Worm (Caenorhabditis elegans) whole organism, late embryonic: Measurements from ENCODE around the gene ZK632.10.

Experiments used
- C08G9.2 ChIP-seq: sonication (generic microtip); optimal IDR thresholded peaks from 2 replicates; lab custom pipeline; 2016; ENCODE audit warnings: mild to moderate bottlenecking, missing genetic modification characterization, moderate library complexity, missing compliant biosample characterization
- C38D4.7 ChIP-seq: fragments of 200-800 bp; sonication (Bioruptor generic); optimal IDR thresholded peaks from 2 replicates; lab custom pipeline; 2018; ENCODE audit warnings: mild to moderate bottlenecking, missing genetic modification characterization, moderate library complexity, missing compliant biosample characterization
- K09A11.1 ChIP-seq: sonication (generic microtip); optimal IDR thresholded peaks from 2 replicates; lab custom pipeline; 2017; ENCODE audit warnings: antibody characterized with exemption, mild to moderate bottlenecking, missing genetic modification characterization, missing compliant biosample characterization; ENCODE audit not compliant: insufficient read depth
- ahr-1 ChIP-seq: sonication (generic microtip); optimal IDR thresholded peaks from 2 replicates; lab custom pipeline; 2016; ENCODE audit warnings: missing genetic modification characterization, missing compliant biosample characterization
- ama-1 ChIP-seq: fragments of 150-350 bp; optimal IDR thresholded peaks from 2 replicates; lab custom pipeline; 2014
- ceh-14 ChIP-seq: sonication (generic microtip); optimal IDR thresholded peaks from 2 replicates; lab custom pipeline; 2016; ENCODE audit warnings: missing genotype, missing genetic modification characterization, missing compliant biosample characterization
- ceh-19 ChIP-seq: fragments of 200-800 bp; sonication (Bioruptor generic); optimal IDR thresholded peaks from 2 replicates; lab custom pipeline; 2018; ENCODE audit warnings: mild to moderate bottlenecking, missing genetic modification characterization, missing compliant biosample characterization
- ceh-2 ChIP-seq: sonication (generic microtip); optimal IDR thresholded peaks from 2 replicates; lab custom pipeline; 2016; ENCODE audit warnings: missing genotype, missing genetic modification characterization, missing compliant biosample characterization
- ceh-24 ChIP-seq: sonication (generic microtip); optimal IDR thresholded peaks from 2 replicates; lab custom pipeline; 2016; ENCODE audit warnings: mild to moderate bottlenecking, missing genetic modification characterization, missing compliant biosample characterization
- ceh-31 ChIP-seq: sonication (generic microtip); optimal IDR thresholded peaks from 2 replicates; lab custom pipeline; 2016; ENCODE audit warnings: missing genetic modification characterization, missing compliant biosample characterization
- ceh-34 ChIP-seq: sonication (generic microtip); optimal IDR thresholded peaks from 2 replicates; lab custom pipeline; 2016; ENCODE audit warnings: mild to moderate bottlenecking, missing genetic modification characterization, missing compliant biosample characterization
- ceh-48 ChIP-seq: sonication (generic microtip); optimal IDR thresholded peaks from 2 replicates; lab custom pipeline; 2016; ENCODE audit warnings: missing genetic modification characterization, inconsistent platforms, missing compliant biosample characterization
- ceh-6 ChIP-seq: fragments of 200-800 bp; sonication (Bioruptor generic); optimal IDR thresholded peaks from 2 replicates; lab custom pipeline; 2018; ENCODE audit warnings: mild to moderate bottlenecking, missing genetic modification characterization, missing compliant biosample characterization
- ceh-9 ChIP-seq: sonication (generic microtip); optimal IDR thresholded peaks from 2 replicates; lab custom pipeline; 2016; ENCODE audit warnings: mild to moderate bottlenecking, missing genetic modification characterization, inconsistent platforms, missing compliant biosample characterization
- dmd-4 ChIP-seq: sonication (generic microtip); optimal IDR thresholded peaks from 2 replicates; lab custom pipeline; 2016; ENCODE audit warnings: borderline replicate concordance, missing genetic modification characterization, missing compliant biosample characterization
- dve-1 ChIP-seq: sonication (generic microtip); optimal IDR thresholded peaks from 2 replicates; lab custom pipeline; 2017; ENCODE audit warnings: antibody characterized with exemption, mild to moderate bottlenecking, missing genetic modification characterization, missing compliant biosample characterization
- elt-2 ChIP-seq: sonication (generic microtip); optimal IDR thresholded peaks from 2 replicates; lab custom pipeline; 2016; ENCODE audit warnings: missing genetic modification reagents, missing genetic modification characterization, missing compliant biosample characterization
- elt-4 ChIP-seq: sonication (generic microtip); optimal IDR thresholded peaks from 2 replicates; lab custom pipeline; 2016; ENCODE audit warnings: missing genetic modification characterization, missing compliant biosample characterization
- eyg-1 ChIP-seq: sonication (generic microtip); optimal IDR thresholded peaks from 2 replicates; lab custom pipeline; 2016; ENCODE audit warnings: missing genotype, missing genetic modification characterization, missing compliant biosample characterization
- gmeb-2 ChIP-seq: sonication (generic microtip); optimal IDR thresholded peaks from 2 replicates; lab custom pipeline; 2016; ENCODE audit warnings: missing genetic modification characterization, inconsistent platforms, missing compliant biosample characterization
- hlh-13 ChIP-seq: fragments of 200-800 bp; sonication (Bioruptor generic); optimal IDR thresholded peaks from 2 replicates; lab custom pipeline; 2018; ENCODE audit warnings: mild to moderate bottlenecking, missing genetic modification characterization, missing compliant biosample characterization
- hlh-15 ChIP-seq: sonication (generic microtip); optimal IDR thresholded peaks from 2 replicates; lab custom pipeline; 2016; ENCODE audit warnings: missing genetic modification characterization, missing compliant biosample characterization
- hlh-30 ChIP-seq: sonication (generic microtip); optimal IDR thresholded peaks from 2 replicates; lab custom pipeline; 2017; ENCODE audit warnings: antibody characterized with exemption, missing genetic modification characterization, missing compliant biosample characterization; ENCODE audit not compliant: insufficient read depth
- hlh-6 ChIP-seq: sonication (generic microtip); optimal IDR thresholded peaks from 2 replicates; lab custom pipeline; 2016; ENCODE audit warnings: missing genotype, missing genetic modification characterization, missing compliant biosample characterization
- hlh-8 ChIP-seq: sonication (generic microtip); optimal IDR thresholded peaks from 2 replicates; lab custom pipeline; 2016; ENCODE audit warnings: missing genotype, missing genetic modification characterization, missing compliant biosample characterization
- lim-6 ChIP-seq: sonication (generic microtip); optimal IDR thresholded peaks from 2 replicates; lab custom pipeline; 2016; ENCODE audit warnings: missing genetic modification characterization, missing compliant biosample characterization
- madf-2 ChIP-seq: sonication (generic microtip); optimal IDR thresholded peaks from 2 replicates; lab custom pipeline; 2017; ENCODE audit warnings: missing genetic modification characterization, missing compliant biosample characterization
- mec-3 ChIP-seq: sonication (generic microtip); optimal IDR thresholded peaks from 2 replicates; lab custom pipeline; 2016; ENCODE audit warnings: borderline replicate concordance, missing genetic modification characterization, missing compliant biosample characterization
- nfya-1 ChIP-seq: sonication (generic microtip); optimal IDR thresholded peaks from 2 replicates; lab custom pipeline; 2017; ENCODE audit warnings: missing genetic modification characterization, mild to moderate bottlenecking, missing compliant biosample characterization, antibody characterized with exemption, moderate library complexity
- odd-2 ChIP-seq: sonication (generic microtip); optimal IDR thresholded peaks from 2 replicates; lab custom pipeline; 2017; ENCODE audit warnings: antibody characterized with exemption, mild to moderate bottlenecking, missing genetic modification characterization, missing compliant biosample characterization
- pat-9 ChIP-seq: fragments of 200-800 bp; sonication (Bioruptor generic); optimal IDR thresholded peaks from 2 replicates; lab custom pipeline; 2018; ENCODE audit warnings: mild to moderate bottlenecking, missing genetic modification characterization, moderate library complexity, missing compliant biosample characterization
- pax-1 ChIP-seq: fragments of 150-350 bp; optimal IDR thresholded peaks from 2 replicates; lab custom pipeline; 2014; ENCODE audit warnings: missing biosample characterization, missing genetic modification characterization
- pha-2 ChIP-seq: sonication (generic microtip); optimal IDR thresholded peaks from 2 replicates; lab custom pipeline; 2017; ENCODE audit warnings: mild to moderate bottlenecking, missing genetic modification characterization, missing compliant biosample characterization
- pha-4 ChIP-seq: fragments of 150-350 bp; optimal IDR thresholded peaks from 2 replicates; lab custom pipeline; 2018; ENCODE audit warnings: missing biosample characterization, missing genetic modification reagents, missing genetic modification characterization
- pqm-1 ChIP-seq: sonication (generic microtip); optimal IDR thresholded peaks from 2 replicates; lab custom pipeline; 2016; ENCODE audit warnings: missing genetic modification characterization, missing compliant biosample characterization
- pros-1 ChIP-seq: fragments of 150-350 bp; optimal IDR thresholded peaks from 2 replicates; lab custom pipeline; 2014; ENCODE audit warnings: missing biosample characterization, missing genetic modification reagents, missing genetic modification characterization
- ref-2 ChIP-seq: sonication (generic microtip); optimal IDR thresholded peaks from 2 replicates; lab custom pipeline; 2016; ENCODE audit warnings: missing genetic modification characterization, missing compliant biosample characterization
- rnt-1 ChIP-seq: sonication (generic microtip); optimal IDR thresholded peaks from 2 replicates; lab custom pipeline; 2016; ENCODE audit warnings: missing genetic modification characterization, missing compliant biosample characterization
- sdc-2 ChIP-seq: sonication (generic microtip); optimal IDR thresholded peaks from 2 replicates; lab custom pipeline; 2016; ENCODE audit warnings: missing genotype, missing genetic modification characterization, missing compliant biosample characterization
- sox-2 ChIP-seq: fragments of 200-800 bp; sonication (Bioruptor generic); IDR thresholded peaks from 2 replicates; pipeline ENCODE4 v1.3.6; 2022; ENCODE audit warnings: missing genetic modification reagents, missing genetic modification characterization, missing compliant biosample characterization
- syd-9 ChIP-seq: sonication (generic microtip); optimal IDR thresholded peaks from 2 replicates; lab custom pipeline; 2016; ENCODE audit warnings: mild to moderate bottlenecking, missing genetic modification characterization, moderate library complexity, missing compliant biosample characterization
- tbx-2 ChIP-seq: sonication (generic microtip); optimal IDR thresholded peaks from 2 replicates; lab custom pipeline; 2016; ENCODE audit warnings: missing genetic modification characterization, missing compliant biosample characterization
- ttx-3 ChIP-seq: sonication (generic microtip); optimal IDR thresholded peaks from 2 replicates; lab custom pipeline; 2016; ENCODE audit warnings: missing genetic modification reagents, missing genetic modification characterization, missing compliant biosample characterization
- unc-42 ChIP-seq: sonication (generic microtip); optimal IDR thresholded peaks from 2 replicates; lab custom pipeline; 2016; ENCODE audit warnings: missing genotype, missing genetic modification characterization, missing compliant biosample characterization
- unc-55 ChIP-seq: sonication (generic microtip); optimal IDR thresholded peaks from 2 replicates; lab custom pipeline; 2017; ENCODE audit warnings: missing biosample characterization, missing genetic modification reagents, missing genetic modification characterization
- unc-86 ChIP-seq: sonication (generic microtip); optimal IDR thresholded peaks from 2 replicates; lab custom pipeline; 2016; ENCODE audit warnings: missing genetic modification characterization, missing compliant biosample characterization
- ztf-16 ChIP-seq: sonication (generic microtip); optimal IDR thresholded peaks from 2 replicates; lab custom pipeline; 2017; ENCODE audit warnings: missing genetic modification characterization, missing compliant biosample characterization

Gene ZK632.10

ce11 chrIII:9818763-9819162 is 8.8 kb downstream of the ZK632.10 start, which contains the start of gene panl-3 (continued):
- no peak for TF ChIP-seq ceh-2 (tag; lab: Kevin White, UChicago)
- TF ChIP-seq gmeb-2 (tag; lab: Kevin White, UChicago): no peak
- TF ChIP-seq pat-9 (tag; lab: Kevin White, UChicago): no peak
- TF ChIP-seq ttx-3 (tag; lab: Kevin White, UChicago): no peak
- TF ChIP-seq C38D4.7 (GFP tag; lab: Kevin White, UChicago): no peak
- TF ChIP-seq hlh-13 (GFP tag; lab: Kevin White, UChicago): no peak
- TF ChIP-seq elt-4 (tag; lab: Kevin White, UChicago): no peak
- no peak for TF ChIP-seq ahr-1 (tag; lab: Kevin White, UChicago)
- no peak for TF ChIP-seq ceh-48 (tag; lab: Kevin White, UChicago)
- TF ChIP-seq lim-6 (tag; lab: Kevin White, UChicago): no peak
- TF ChIP-seq K09A11.1 (tag; lab: Kevin White, UChicago): no peak
- TF ChIP-seq sox-2 (GFP tag; lab: Robert Waterston, UW): no peak
- TF ChIP-seq eyg-1 (tag; lab: Kevin White, UChicago): no peak
- TF ChIP-seq pha-2 (tag; lab: Kevin White, UChicago): no peak
- TF ChIP-seq unc-42: no peak
- no peak for TF ChIP-seq elt-2 (tag; lab: Kevin White, UChicago)
- no peak for TF ChIP-seq mec-3 (tag; lab: Kevin White, UChicago)
- TF ChIP-seq ceh-19: no peak
- no peak for TF ChIP-seq dve-1
- TF ChIP-seq ama-1: no peak
- TF ChIP-seq ceh-6 (GFP tag; lab: Kevin White, UChicago): no peak
- no peak for TF ChIP-seq hlh-8 (tag; lab: Kevin White, UChicago)
- no peak for TF ChIP-seq odd-2
- TF ChIP-seq pqm-1 (tag; lab: Kevin White, UChicago): no peak
- no peak for TF ChIP-seq ceh-9
- TF ChIP-seq pax-1 (tag; lab: Kevin White, UChicago): no peak
- TF ChIP-seq ref-2: no peak
- TF ChIP-seq syd-9 (tag; lab: Kevin White, UChicago): no peak
- no peak for TF ChIP-seq pha-4 (tag; lab: Kevin White, UChicago)
- TF ChIP-seq dmd-4 (tag; lab: Kevin White, UChicago): no peak
- peak; percentile 77 for TF ChIP-seq tbx-2
- TF ChIP-seq C08G9.2: peak; percentile 32

DNA sequence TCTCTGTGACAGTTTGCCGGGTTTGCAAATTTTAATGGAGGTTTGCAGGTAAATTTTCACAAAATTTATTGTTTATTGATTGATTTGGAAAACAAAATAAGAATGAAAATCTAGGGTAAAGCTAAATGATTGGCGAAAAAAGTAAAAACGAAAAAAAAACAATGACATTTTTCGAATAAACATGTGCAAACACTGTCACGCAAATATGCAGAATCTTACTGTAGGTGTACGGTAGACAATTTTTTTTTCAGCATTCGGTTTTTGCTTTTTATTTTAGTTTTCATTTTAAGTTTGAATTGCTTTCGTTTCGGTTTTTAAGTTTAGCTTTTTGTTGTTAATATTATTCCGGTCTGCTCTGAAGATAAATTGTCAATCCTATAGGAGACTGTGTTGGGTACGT is 9.6 kb downstream of the ZK632.10 start:
- no peak for TF ChIP-seq unc-86 (tag; lab: Kevin White, UChicago)
- TF ChIP-seq ceh-24 (tag; lab: Kevin White, UChicago): no peak

DNA sequence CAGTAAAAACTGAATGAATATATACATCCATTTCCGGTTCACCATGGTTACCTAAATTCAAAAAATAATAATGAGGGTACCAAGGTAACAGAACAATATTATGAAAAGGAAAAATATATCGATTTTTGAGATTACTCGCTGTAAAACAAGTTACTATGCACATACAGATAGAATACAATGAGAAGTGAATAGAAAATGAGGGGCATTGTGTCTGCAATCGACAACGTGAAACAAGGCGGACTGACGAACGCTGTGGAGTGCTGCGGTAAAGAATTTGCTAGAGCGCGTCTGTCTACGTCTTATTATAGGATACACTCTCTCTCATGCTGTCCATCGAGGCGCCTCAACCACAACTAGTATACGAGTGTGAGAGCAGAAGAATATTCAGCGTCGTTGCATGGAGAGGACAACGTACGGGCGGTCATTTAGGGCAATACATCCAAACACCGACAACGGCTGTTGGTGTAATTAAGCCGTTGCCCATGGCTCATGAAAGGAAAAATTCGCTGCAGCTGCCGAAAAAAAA is 10.4 kb downstream of the ZK632.10 start, which contains the start of gene cnx-1:
TSS of gene cnx-1 (minus strand) at position 51 of the 526 bp plus-strand sequence.
- TF ChIP-seq madf-2 (tag; lab: Kevin White, UChicago) (peak; percentile 11), unc-42 (peak; percentile 28), ceh-14 (tag; lab: Kevin White, UChicago) (peak; percentile 21), ref-2 (peak; percentile 60), hlh-15 (tag; lab: Kevin White, UChicago) (no peak), elt-2 (tag; lab: Kevin White, UChicago) (peak; percentile 18), unc-55 (GFP tag; lab: Kevin White, UChicago) (no peak), tbx-2 (peak; percentile 30), sdc-2 (tag; lab: Kevin White, UChicago) (peak; percentile 25), ceh-34 (peak; percentile 29), pat-9 (tag; lab: Kevin White, UChicago) (no peak), pros-1 (peak; percentile 30), ztf-16 (tag; lab: Kevin White, UChicago) (no peak), ceh-2 (tag; lab: Kevin White, UChicago) (no peak), C08G9.2 (peak; percentile 12), pax-1 (tag; lab: Kevin White, UChicago) (no peak), K09A11.1 (tag; lab: Kevin White, UChicago) (no peak), hlh-6 (tag; lab: Kevin White, UChicago) (no peak), rnt-1 (tag; lab: Kevin White, UChicago) (peak; percentile 60), unc-86 (tag; lab: Kevin White, UChicago) (peak; percentile 31), hlh-30 (tag; lab: Kevin White, UChicago) (peak; percentile 3), nfya-1 (tag; lab: Kevin White, UChicago) (peak; percentile 50), ceh-31 (tag; lab: Kevin White, UChicago) (peak; percentile 85)
